Fruit fly (Drosophila melanogaster) whole organism: ENCODE measurements around the gene Keap1.

Source experiments
- CG8478 ChIP-seq: fragments of >200 bp; optimal IDR thresholded peaks from 2 replicates; lab custom pipeline; 2018; ENCODE audit warnings: inconsistent platforms
- Dll ChIP-seq: fragments of >200 bp; optimal IDR thresholded peaks from 2 replicates; lab custom pipeline; 2017
- EcR ChIP-seq, 2 experiments: fragments of >200 bp; optimal IDR thresholded peaks; 2 replicates each; lab custom pipeline; 2017; ENCODE audit warnings: missing biosample characterization in 2 of 2, missing genetic modification characterization in 2 of 2, missing genetic modification reagents in 2 of 2
- pan ChIP-seq: fragments of >200 bp; optimal IDR thresholded peaks from 2 replicates; lab custom pipeline; 2017
- psq ChIP-seq: fragments of >200 bp; optimal IDR thresholded peaks from 2 replicates; lab custom pipeline; 2017
- usp ChIP-seq: fragments of >200 bp; optimal IDR thresholded peaks from 2 replicates; lab custom pipeline; 2017; ENCODE audit warnings: missing biosample characterization, missing genetic modification characterization, mixed read lengths

The Keap1 gene

DNA sequence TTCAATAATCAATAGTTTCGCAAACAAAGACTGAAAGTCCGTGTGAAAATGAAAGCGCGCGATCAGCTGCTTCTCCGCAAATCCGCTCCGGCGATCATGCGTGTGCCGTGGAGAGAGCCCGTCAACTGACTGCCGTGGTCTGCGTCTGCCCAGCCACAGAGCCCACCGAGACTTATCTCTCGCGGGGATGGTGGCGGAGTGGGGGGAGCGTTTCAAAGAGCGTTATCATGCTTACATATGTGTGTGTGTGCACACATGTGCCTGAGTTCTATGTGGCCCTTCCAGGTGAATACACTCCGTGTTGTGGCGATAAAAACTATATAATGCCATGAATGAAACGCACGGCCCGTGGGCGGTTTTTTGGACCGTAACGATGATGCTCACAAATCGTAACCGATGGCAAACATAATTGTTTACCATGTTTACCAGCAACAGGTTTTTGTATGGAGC lies 1.8 kb downstream of the Keap1 start:
- TF ChIP-seq EcR (GFP tag; optimal IDR thresholded peaks at IDR 0.05; lab: Kevin White, UChicago) (peak in 1 of 2 experiments; percentile 33), usp (no peak)

dm6 chr3R:17072526-17073114 lies 7.1 kb downstream of the Keap1 start, which contains the start of the genes Ns1 and mRpS11:
TSS of gene Ns1 (minus strand) at chr3R:17072675.
TSS of gene mRpS11 (plus strand) at chr3R:17072732.
- TF ChIP-seq pan (lab: Kevin White, UChicago), result no peak
- no peak for TF ChIP-seq CG8478 (lab: Kevin White, UChicago)
- no peak for TF ChIP-seq EcR (GFP tag; optimal IDR thresholded peaks at IDR 0.05; lab: Kevin White, UChicago)
- no peak for TF ChIP-seq usp
- no peak for TF ChIP-seq Dll
- TF ChIP-seq psq (lab: Kevin White, UChicago), result no peak

- TF ChIP-seq Dll, result no peak
- TF ChIP-seq psq (lab: Kevin White, UChicago), result no peak
- no peak for TF ChIP-seq usp
- no peak for TF ChIP-seq pan (lab: Kevin White, UChicago)
- no peak for TF ChIP-seq EcR (GFP tag; optimal IDR thresholded peaks at IDR 0.05; lab: Kevin White, UChicago)
- TF ChIP-seq CG8478 (lab: Kevin White, UChicago), result no peak
Measured at dm6 chr3R:17067721-17068120, 12.0 kb downstream of the Keap1 start.

DNA sequence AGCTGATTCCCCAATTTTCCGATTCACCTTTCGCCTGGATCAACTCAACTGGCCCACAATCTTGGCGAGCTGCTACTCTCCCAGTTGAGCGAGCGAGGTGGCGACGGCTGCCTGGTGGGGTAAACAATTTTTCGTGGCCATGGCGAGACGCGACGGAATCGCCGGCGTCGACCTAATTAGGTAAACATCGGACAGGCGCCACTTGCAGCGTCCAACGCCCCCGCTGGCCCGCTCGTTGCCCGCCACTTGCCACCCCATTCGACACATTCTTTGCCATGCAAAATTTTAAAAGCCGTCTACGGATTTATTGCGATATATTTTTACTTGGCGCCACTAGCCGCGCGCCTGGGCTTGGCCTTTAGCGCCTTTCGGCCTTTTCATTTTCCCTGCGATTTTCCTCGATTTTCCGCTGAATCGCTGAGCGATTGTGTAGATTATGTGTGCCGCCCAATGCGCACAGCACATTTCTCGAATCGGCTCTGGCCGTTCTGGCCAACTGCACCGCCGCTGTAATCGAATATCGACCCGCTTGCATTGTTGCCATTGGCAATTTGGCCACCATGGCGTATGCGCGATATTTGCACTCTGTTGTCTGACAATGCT lies 12.8 kb downstream of the Keap1 start:
- no peak for TF ChIP-seq Dll
- TF ChIP-seq CG8478 (lab: Kevin White, UChicago), result no peak
- TF ChIP-seq usp, result no peak
- no peak for TF ChIP-seq psq (lab: Kevin White, UChicago)
- no peak for TF ChIP-seq pan (lab: Kevin White, UChicago)
- no peak for TF ChIP-seq EcR (GFP tag; optimal IDR thresholded peaks at IDR 0.05; lab: Kevin White, UChicago)

dm6 chr3R:17066077-17066476 lies 13.7 kb downstream of the Keap1 start:
- no peak for TF ChIP-seq psq (lab: Kevin White, UChicago)
- no peak for TF ChIP-seq CG8478 (lab: Kevin White, UChicago)
- TF ChIP-seq usp, result no peak
- no peak for TF ChIP-seq Dll
- TF ChIP-seq pan (lab: Kevin White, UChicago), result no peak
- TF ChIP-seq EcR (GFP tag; optimal IDR thresholded peaks at IDR 0.05; lab: Kevin White, UChicago), result no peak

DNA sequence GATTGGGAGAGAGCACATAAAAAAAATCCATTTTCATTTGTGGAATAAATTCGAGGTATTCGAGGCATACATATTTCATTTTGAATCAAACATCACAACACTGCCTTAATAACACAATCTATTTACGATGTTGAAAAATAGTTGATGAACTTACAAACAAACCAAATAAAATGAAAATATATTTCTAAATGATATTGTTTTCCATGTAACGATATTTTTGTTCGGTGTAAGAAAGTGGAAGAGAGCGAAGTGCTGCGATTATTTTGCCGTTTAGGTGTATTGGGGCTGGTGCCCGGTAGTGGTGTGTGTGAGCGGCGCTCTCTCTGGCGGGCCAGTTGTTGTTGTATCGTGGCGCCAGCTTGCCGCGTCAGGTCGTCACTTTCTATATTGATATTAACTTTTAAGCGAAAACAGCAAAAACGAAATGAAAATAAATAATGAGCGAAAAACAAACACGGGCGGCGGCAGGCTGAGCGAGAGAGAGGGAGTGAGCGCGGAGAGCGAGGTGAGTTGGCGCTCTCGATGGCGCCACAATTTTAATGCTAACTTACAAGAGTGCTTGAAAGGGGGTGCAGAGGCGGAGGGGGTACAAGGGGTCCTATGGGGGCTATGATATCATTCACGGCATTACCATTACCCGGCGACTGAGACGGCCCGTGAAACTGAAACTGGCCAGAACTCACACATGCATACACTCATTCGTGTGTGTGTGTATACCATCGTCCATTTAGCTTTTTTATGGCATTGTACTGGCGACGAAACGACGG lies 14.5 kb downstream of the Keap1 start:
- TF ChIP-seq Dll, result peak; percentile 95
- TF ChIP-seq psq (lab: Kevin White, UChicago), result no peak

dm6 chr3R:17063763-17064162 lies 16.0 kb downstream of the Keap1 start:
- no peak for TF ChIP-seq psq (lab: Kevin White, UChicago)
- TF ChIP-seq EcR (GFP tag; optimal IDR thresholded peaks at IDR 0.05; lab: Kevin White, UChicago), result no peak
- no peak for TF ChIP-seq usp
- no peak for TF ChIP-seq pan (lab: Kevin White, UChicago)
- no peak for TF ChIP-seq Dll
- no peak for TF ChIP-seq CG8478 (lab: Kevin White, UChicago)

DNA sequence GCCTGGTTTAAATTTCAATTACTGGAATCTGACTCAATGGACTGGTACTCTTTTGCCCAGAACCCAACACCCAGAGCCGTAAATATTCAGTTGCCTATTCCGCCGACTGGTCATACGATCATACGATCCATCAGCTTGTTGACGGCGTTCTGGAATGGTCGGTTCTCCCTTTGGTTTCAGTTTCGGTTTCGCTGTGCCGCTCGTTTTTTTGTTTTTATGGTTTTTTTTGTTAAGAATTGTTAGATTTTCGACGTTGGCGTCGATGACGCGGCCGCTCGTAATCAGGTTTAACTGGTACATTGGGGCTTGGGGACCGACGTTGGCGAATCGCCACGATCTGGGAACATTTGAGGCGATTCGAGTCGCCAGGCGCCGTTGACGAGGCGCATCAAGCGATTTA lies 17.0 kb downstream of the Keap1 start:
- TF ChIP-seq usp, result no peak
- no peak for TF ChIP-seq CG8478 (lab: Kevin White, UChicago)

DNA sequence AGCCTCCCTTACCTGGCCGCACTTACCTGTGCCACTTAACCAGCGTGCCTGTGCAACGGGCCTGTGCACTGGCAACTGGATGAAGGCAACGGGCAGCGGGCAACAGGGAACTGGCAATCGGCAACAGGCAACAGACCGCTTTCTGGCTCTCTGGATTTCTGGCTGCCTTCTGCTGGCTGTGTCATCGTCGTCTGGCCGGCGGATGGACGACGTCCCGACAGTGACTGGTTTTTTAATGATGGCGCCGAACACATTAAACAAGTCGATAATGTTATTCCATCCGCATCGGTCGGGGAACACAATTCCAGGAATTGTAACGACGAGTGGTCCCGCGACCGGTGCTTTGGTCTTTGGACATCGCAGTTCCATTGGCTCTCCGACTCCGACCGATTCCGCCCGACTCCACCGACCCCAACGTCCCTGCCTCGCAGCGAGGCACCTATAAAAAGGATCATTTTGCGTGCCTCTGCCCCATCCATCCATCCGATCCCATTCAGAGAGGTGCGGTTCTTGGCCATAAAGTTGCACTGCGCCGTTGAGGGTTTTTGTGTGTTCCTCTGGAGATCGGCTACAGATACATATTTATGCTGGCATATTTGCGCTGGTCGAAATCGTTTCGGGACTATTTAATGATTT lies 17.9 kb downstream of the Keap1 start:
- TF ChIP-seq CG8478 (lab: Kevin White, UChicago), result no peak
- peak; percentile 13 for TF ChIP-seq Dll

- TF ChIP-seq psq (lab: Kevin White, UChicago) (no peak), CG8478 (lab: Kevin White, UChicago) (no peak), EcR (GFP tag; optimal IDR thresholded peaks at IDR 0.05; lab: Kevin White, UChicago) (no peak), Dll (no peak), pan (lab: Kevin White, UChicago) (no peak), usp (no peak)
Measured at dm6 chr3R:17060809-17061394, 18.8 kb downstream of the Keap1 start.

DNA sequence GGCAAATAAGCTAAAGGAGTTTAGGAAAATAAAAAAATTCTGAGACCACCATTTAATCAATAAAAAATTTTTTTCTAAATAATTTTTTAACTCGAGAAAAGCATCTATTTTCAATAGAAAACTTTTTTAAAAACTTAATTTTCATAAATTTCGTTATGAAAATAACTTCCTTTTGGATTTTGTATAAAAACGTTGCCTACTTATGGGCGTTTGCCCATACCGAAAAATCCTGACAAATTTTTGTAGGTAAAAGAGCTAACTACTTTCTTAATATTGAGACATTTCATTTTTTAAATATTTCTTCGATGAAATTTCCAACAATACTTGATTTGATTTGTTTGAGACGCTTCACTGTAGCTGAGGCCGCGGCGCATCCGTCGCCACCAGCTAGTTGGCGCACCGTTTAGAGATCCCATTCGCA lies 19.5 kb downstream of the Keap1 start:
- TF ChIP-seq usp (no peak), psq (lab: Kevin White, UChicago) (no peak), Dll (no peak), CG8478 (lab: Kevin White, UChicago) (no peak)

DNA sequence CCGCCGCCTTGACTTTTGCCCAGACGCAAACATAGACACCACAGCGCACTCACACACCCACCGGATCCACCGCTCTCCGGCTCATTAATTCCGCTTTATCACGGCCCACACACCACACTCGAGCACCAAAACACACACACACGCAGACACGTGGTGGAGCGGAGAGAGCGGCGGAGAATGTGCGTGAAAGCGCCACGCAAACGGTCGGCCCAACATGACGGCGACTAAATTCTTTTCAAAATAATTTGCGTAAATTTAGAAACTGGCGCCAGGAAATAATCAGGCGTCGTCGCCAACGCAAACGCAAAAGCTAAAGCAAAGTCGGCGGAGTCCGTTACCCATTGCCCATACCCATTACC lies 20.0 kb downstream of the Keap1 start:
- TF ChIP-seq EcR (GFP tag; optimal IDR thresholded peaks at IDR 0.05; lab: Kevin White, UChicago), result no peak
- TF ChIP-seq pan (lab: Kevin White, UChicago), result no peak
- no peak for TF ChIP-seq CG8478 (lab: Kevin White, UChicago)
- no peak for TF ChIP-seq Dll
- TF ChIP-seq psq (lab: Kevin White, UChicago), result no peak
- no peak for TF ChIP-seq usp
